Fruit fly (Drosophila melanogaster) whole organism, embryonic: ENCODE measurements around the gene CG32452.

Experiments
- Blimp-1 ChIP-seq: fragments of 200-800 bp; sonication (Bioruptor generic); optimal IDR thresholded peaks from 3 replicates; lab custom pipeline; 2018; ENCODE audit warnings: missing biosample characterization, missing genetic modification characterization, mild to moderate bottlenecking, moderate library complexity, missing genetic modification reagents
- Bteb2 ChIP-seq: fragments of 200-800 bp; sonication (Bioruptor generic); optimal IDR thresholded peaks from 2 replicates; lab custom pipeline; 2016; ENCODE audit warnings: missing biosample characterization, missing genetic modification characterization
- CG10209 ChIP-seq: fragments of 200-800 bp; sonication (Bioruptor generic); optimal IDR thresholded peaks from 3 replicates; lab custom pipeline; 2017; ENCODE audit warnings: missing biosample characterization, mild to moderate bottlenecking, missing genetic modification characterization, missing genetic modification reagents
- CG10274 ChIP-seq: fragments of 200-800 bp; sonication (Bioruptor generic); optimal IDR thresholded peaks from 3 replicates; lab custom pipeline; 2017; ENCODE audit warnings: missing biosample characterization, mild to moderate bottlenecking, missing genetic modification characterization
- CG11695 ChIP-seq: fragments of 200-800 bp; sonication (Bioruptor generic); IDR thresholded peaks from 3 replicates; pipeline ENCODE4 v1.3.6; 2022; ENCODE audit warnings: missing biosample characterization, missing genetic modification characterization
- CG12104 ChIP-seq: fragments of 200-800 bp; sonication (Bioruptor generic); optimal IDR thresholded peaks from 3 replicates; lab custom pipeline; 2016; ENCODE audit warnings: missing biosample characterization, missing genetic modification characterization
- CG12942 ChIP-seq: fragments of 200-800 bp; sonication (Bioruptor generic); optimal IDR thresholded peaks from 3 replicates; lab custom pipeline; 2016; ENCODE audit warnings: missing biosample characterization, missing genetic modification characterization
- CG15073 ChIP-seq: fragments of 200-800 bp; sonication (Bioruptor generic); optimal IDR thresholded peaks from 2 replicates; lab custom pipeline; 2016; ENCODE audit warnings: missing biosample characterization, missing genetic modification characterization
- CG15601 ChIP-seq: fragments of 200-800 bp; sonication (Bioruptor generic); optimal IDR thresholded peaks from 3 replicates; lab custom pipeline; 2019; ENCODE audit warnings: missing biosample characterization, mild to moderate bottlenecking, missing genetic modification characterization, moderate library complexity
- CG30020 ChIP-seq: fragments of 200-800 bp; optimal IDR thresholded peaks from 2 replicates; lab custom pipeline; 2019; ENCODE audit warnings: missing biosample characterization, mild to moderate bottlenecking, missing genetic modification characterization, moderate library complexity
- CG30431 ChIP-seq: fragments of 200-800 bp; sonication (Bioruptor generic); optimal IDR thresholded peaks from 2 replicates; lab custom pipeline; 2017; ENCODE audit warnings: missing biosample characterization, missing genetic modification characterization
- CG32767 ChIP-seq: fragments of 200-800 bp; sonication (Bioruptor generic); IDR thresholded peaks from 2 replicates; pipeline ENCODE4 v1.3.6; 2022; ENCODE audit warnings: missing biosample characterization, missing genetic modification characterization
- CG43689 ChIP-seq: fragments of 200-800 bp; sonication (Bioruptor generic); IDR thresholded peaks from 2 replicates; pipeline ENCODE4 v1.3.6; 2022; ENCODE audit warnings: missing biosample characterization, missing genetic modification characterization
- CG4617 ChIP-seq: fragments of 200-800 bp; sonication (Bioruptor generic); optimal IDR thresholded peaks from 3 replicates; lab custom pipeline; 2016; ENCODE audit warnings: missing biosample characterization, missing genetic modification characterization, borderline replicate concordance
- CG5245 ChIP-seq: fragments of 200-800 bp; sonication (Bioruptor generic); optimal IDR thresholded peaks from 3 replicates; lab custom pipeline; 2016; ENCODE audit warnings: missing biosample characterization, missing genetic modification characterization
- CG6254 ChIP-seq: fragments of 200-800 bp; sonication (Bioruptor generic); optimal IDR thresholded peaks from 3 replicates; lab custom pipeline; 2017; ENCODE audit warnings: mild to moderate bottlenecking, missing biosample characterization, missing genetic modification reagents, missing genetic modification characterization
- CG7839 ChIP-seq: fragments of 200-800 bp; sonication (Bioruptor generic); optimal IDR thresholded peaks from 3 replicates; lab custom pipeline; 2018; ENCODE audit warnings: missing biosample characterization, mild to moderate bottlenecking, missing genetic modification characterization, moderate library complexity
- CG7928 ChIP-seq: fragments of 200-800 bp; sonication (Bioruptor generic); optimal IDR thresholded peaks from 2 replicates; lab custom pipeline; 2017; ENCODE audit warnings: missing biosample characterization, mild to moderate bottlenecking, missing genetic modification characterization
- CG8924 ChIP-seq: fragments of 200-800 bp; optimal IDR thresholded peaks from 3 replicates; lab custom pipeline; 2019; ENCODE audit warnings: missing biosample characterization, mild to moderate bottlenecking, missing genetic modification characterization, moderate library complexity
- CG8944 ChIP-seq: fragments of 200-800 bp; sonication (Bioruptor generic); optimal IDR thresholded peaks from 3 replicates; lab custom pipeline; 2016; ENCODE audit warnings: missing biosample characterization, missing genetic modification characterization
- D19B ChIP-seq: fragments of 200-800 bp; sonication (Bioruptor generic); optimal IDR thresholded peaks from 2 replicates; lab custom pipeline; 2017; ENCODE audit warnings: missing biosample characterization, mild to moderate bottlenecking, missing genetic modification characterization
- Dbx ChIP-seq: fragments of 200-800 bp; sonication (Bioruptor generic); IDR thresholded peaks from 3 replicates; pipeline ENCODE4 v1.3.6; 2022; ENCODE audit warnings: missing biosample characterization, missing genetic modification characterization
- Gsc ChIP-seq: fragments of 200-800 bp; sonication (Bioruptor generic); IDR thresholded peaks from 2 replicates; pipeline ENCODE4 v1.3.6; 2022; ENCODE audit warnings: missing biosample characterization, missing genetic modification characterization
- H15 ChIP-seq: fragments of 200-800 bp; sonication (Bioruptor generic); IDR thresholded peaks from 3 replicates; pipeline ENCODE4 v1.3.6; 2022; ENCODE audit warnings: missing biosample characterization, missing genetic modification characterization
- MESR4 ChIP-seq: fragments of 200-800 bp; sonication (Bioruptor generic); optimal IDR thresholded peaks from 2 replicates; lab custom pipeline; 2018; ENCODE audit warnings: missing biosample characterization, mild to moderate bottlenecking, missing genetic modification characterization, moderate library complexity
- Mad ChIP-seq: fragments of 200-800 bp; sonication (Bioruptor generic); optimal IDR thresholded peaks from 2 replicates; lab custom pipeline; 2016; ENCODE audit warnings: missing biosample characterization, missing genetic modification characterization
- Oli ChIP-seq: fragments of 200-800 bp; sonication (Bioruptor generic); optimal IDR thresholded peaks from 2 replicates; lab custom pipeline; 2018; ENCODE audit warnings: missing biosample characterization, mild to moderate bottlenecking, missing genetic modification characterization, moderate library complexity
- Rx ChIP-seq: fragments of 200-800 bp; sonication (Bioruptor generic); IDR thresholded peaks from 2 replicates; pipeline ENCODE4 v1.3.6; 2022; ENCODE audit warnings: missing biosample characterization, missing genetic modification characterization
- Sry-δ ChIP-seq: fragments of 200-800 bp; sonication (Bioruptor generic); optimal IDR thresholded peaks from 2 replicates; lab custom pipeline; 2016; ENCODE audit warnings: missing biosample characterization, missing genetic modification characterization
- abd-A ChIP-seq: fragments of 200-800 bp; sonication (Bioruptor generic); optimal IDR thresholded peaks from 3 replicates; lab custom pipeline; 2019; ENCODE audit warnings: missing biosample characterization, mild to moderate bottlenecking, missing genetic modification characterization, moderate library complexity
- az2 ChIP-seq: fragments of 200-800 bp; sonication (Bioruptor generic); optimal IDR thresholded peaks from 3 replicates; lab custom pipeline; 2016; ENCODE audit warnings: missing biosample characterization, missing genetic modification characterization
- chm ChIP-seq: fragments of 200-800 bp; sonication (Bioruptor generic); IDR thresholded peaks from 2 replicates; pipeline ENCODE4 v1.3.6; 2022; ENCODE audit warnings: missing biosample characterization, missing genetic modification characterization
- dimm ChIP-seq: fragments of 200-800 bp; sonication (Bioruptor generic); IDR thresholded peaks from 2 replicates; pipeline ENCODE4 v1.3.6; 2022; ENCODE audit warnings: missing biosample characterization, missing genetic modification characterization
- ems ChIP-seq: fragments of 200-800 bp; sonication (Bioruptor generic); optimal IDR thresholded peaks from 3 replicates; lab custom pipeline; 2016; ENCODE audit warnings: missing biosample characterization, missing genetic modification characterization
- hkb ChIP-seq, 2 experiments: fragments of 200-800 bp in 1 of 2; fragments of >200 bp in 1 of 2; sonication (Bioruptor generic) in 1 of 2; IDR thresholded peaks in 1 of 2; optimal IDR thresholded peaks in 1 of 2; 2 replicates each; pipeline versions ENCODE4 v1.3.6 to Lab custom; 2017 to 2022; ENCODE audit warnings: missing biosample characterization in 1 of 2, missing genetic modification characterization in 1 of 2
- kah ChIP-seq: fragments of 200-800 bp; sonication (Bioruptor generic); optimal IDR thresholded peaks from 2 replicates; lab custom pipeline; 2018; ENCODE audit warnings: missing biosample characterization, mild to moderate bottlenecking, missing genetic modification characterization
- lov ChIP-seq, 2 experiments: fragments of 200-800 bp in 1 of 2; fragments of >200 bp in 1 of 2; sonication (Bioruptor generic) in 1 of 2; IDR thresholded peaks in 1 of 2; optimal IDR thresholded peaks in 1 of 2; 2 replicates in 1 of 2; 3 replicates in 1 of 2; pipeline versions ENCODE4 v1.3.6 to Lab custom; 2017 to 2022; ENCODE audit warnings: missing biosample characterization in 1 of 2, missing genetic modification characterization in 1 of 2
- org-1 ChIP-seq: fragments of 200-800 bp; sonication (Bioruptor generic); optimal IDR thresholded peaks from 2 replicates; lab custom pipeline; 2017; ENCODE audit warnings: missing biosample characterization, missing genetic modification characterization
- pan ChIP-seq, 4 experiments: fragments of >200 bp in 3 of 4; fragments of 200-800 bp in 1 of 4; sonication (Bioruptor generic) in 1 of 4; optimal IDR thresholded peaks in 3 of 4; IDR thresholded peaks in 1 of 4; 2 replicates each; pipeline versions ENCODE4 v1.3.6 to Lab custom; 2017 to 2022; ENCODE audit warnings: missing biosample characterization in 2 of 4, missing genetic modification characterization in 2 of 4, mixed read lengths in 1 of 4
- pzg ChIP-seq: fragments of 200-800 bp; sonication (Bioruptor generic); optimal IDR thresholded peaks from 3 replicates; lab custom pipeline; 2018; ENCODE audit warnings: missing biosample characterization, mild to moderate bottlenecking, missing genetic modification characterization, moderate library complexity
- ranshi ChIP-seq: fragments of 200-800 bp; sonication (Bioruptor generic); IDR thresholded peaks from 2 replicates; pipeline ENCODE4 v1.3.6; 2022; ENCODE audit warnings: missing biosample characterization, missing genetic modification characterization
- sc ChIP-seq, 3 experiments: fragments of >200 bp in 2 of 3; fragments of 200-800 bp in 1 of 3; sonication (Bioruptor generic) in 1 of 3; optimal IDR thresholded peaks; 2 replicates in 2 of 3; 3 replicates in 1 of 3; lab custom pipeline; 2017; ENCODE audit warnings: mild to moderate bottlenecking in 1 of 3, missing biosample characterization in 1 of 3, missing genetic modification characterization in 1 of 3, missing genetic modification reagents in 1 of 3
- sd ChIP-seq: fragments of 200-800 bp; sonication (Bioruptor generic); optimal IDR thresholded peaks from 3 replicates; lab custom pipeline; 2018; ENCODE audit warnings: missing biosample characterization, mild to moderate bottlenecking, missing genetic modification characterization, moderate library complexity
- stc ChIP-seq: fragments of 200-800 bp; sonication (Bioruptor generic); IDR thresholded peaks from 2 replicates; pipeline ENCODE4 v1.3.6; 2022; ENCODE audit warnings: missing biosample characterization, missing genetic modification characterization
- trh ChIP-seq: fragments of 200-800 bp; sonication (Bioruptor generic); optimal IDR thresholded peaks from 2 replicates; lab custom pipeline; 2016; ENCODE audit warnings: missing biosample characterization, missing genetic modification characterization
- ttk ChIP-seq: fragments of 200-800 bp; sonication (Bioruptor generic); IDR thresholded peaks from 2 replicates; pipeline ENCODE4 v2.1.2; 2022; ENCODE audit warnings: missing biosample characterization, missing genetic modification characterization
- zfh2 ChIP-seq: fragments of 200-800 bp; sonication (Bioruptor generic); optimal IDR thresholded peaks from 2 replicates; lab custom pipeline; 2016; ENCODE audit warnings: missing biosample characterization, missing genetic modification characterization

Gene CG32452

DNA sequence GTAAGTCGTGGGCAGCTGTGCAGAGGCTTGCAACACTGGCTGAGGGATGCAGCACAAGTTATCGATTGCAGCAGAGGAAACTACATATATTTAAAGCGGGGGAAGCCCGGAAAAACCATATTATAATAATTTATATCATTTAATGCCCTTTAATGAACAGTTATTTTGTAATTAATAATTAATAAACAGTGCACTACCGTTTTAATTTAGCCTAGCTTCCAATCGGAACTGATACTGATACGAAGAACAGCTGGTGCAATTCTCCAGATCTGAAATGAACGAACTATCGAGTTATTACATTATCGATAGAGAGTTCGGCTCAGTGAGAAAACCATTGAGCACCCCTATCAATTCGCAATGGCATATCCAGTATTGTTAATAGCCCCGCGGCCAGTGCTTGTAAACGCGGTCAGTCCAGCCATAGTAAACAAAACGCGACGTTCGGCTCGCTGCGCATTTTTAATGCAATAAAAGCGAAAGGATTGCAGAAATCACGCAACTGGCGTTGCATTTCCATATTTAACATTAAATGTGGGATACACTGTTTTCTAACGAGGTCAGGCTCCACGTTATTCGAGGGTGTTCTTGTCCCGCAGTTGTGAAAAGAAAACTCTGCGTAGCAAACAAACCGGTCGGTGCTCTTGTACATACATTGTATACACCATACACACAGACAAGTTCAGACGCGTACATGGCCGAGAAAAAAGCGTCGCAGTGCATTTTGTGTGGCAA lies 24.0 kb downstream of the CG32452 start, which contains the start of gene CG7369 (continued):
- peak; percentile 75 for TF ChIP-seq CG7839 (tag; lab: Kevin White, UChicago)
- peak; percentile 25 for TF ChIP-seq org-1 (GFP tag; lab: Kevin White, UChicago)
- peak; percentile 88 for TF ChIP-seq Blimp-1 (GFP tag; lab: Kevin White, UChicago)
- TF ChIP-seq sd: peak; percentile 61
- TF ChIP-seq ems: peak; percentile 57
- peak; percentile 84 for TF ChIP-seq chm
- TF ChIP-seq Dbx (GFP tag; lab: Robert Waterston, UW): peak; percentile 89
- TF ChIP-seq CG30431 (GFP tag; lab: Kevin White, UChicago): peak; percentile 67
- peak; percentile 71 for TF ChIP-seq CG15601 (tag; lab: Kevin White, UChicago)
- TF ChIP-seq trh (GFP tag; lab: Kevin White, UChicago): peak; percentile 67
- peak; percentile 82 for TF ChIP-seq az2 (GFP tag; lab: Kevin White, UChicago)
- TF ChIP-seq sc (optimal IDR thresholded peaks at IDR 0.05; lab: Kevin White, UChicago): no peak
- TF ChIP-seq sc (GFP tag; optimal IDR thresholded peaks at IDR 0.05; lab: Kevin White, UChicago): peak; percentile 76
- peak; percentile 62 for TF ChIP-seq CG8944 (GFP tag; lab: Kevin White, UChicago)
- TF ChIP-seq CG8924: peak; percentile 86
- TF ChIP-seq CG11695 (GFP tag; lab: Robert Waterston, UW): peak; percentile 75
- TF ChIP-seq CG10209 (GFP tag; lab: Kevin White, UChicago): peak; percentile 86
- no peak for TF ChIP-seq kah (GFP tag; lab: Kevin White, UChicago)
- TF ChIP-seq ttk (GFP tag; lab: Robert Waterston, UW): peak; percentile 60; the same call in 1 of the 2 replicates
- TF ChIP-seq CG12104: peak; percentile 87
- peak; percentile 74; the same call in 2 of the 3 replicates for TF ChIP-seq H15 (GFP tag; lab: Robert Waterston, UW)
- peak; percentile 81 for TF ChIP-seq CG12942
- TF ChIP-seq stc (GFP tag; lab: Robert Waterston, UW): no peak; the same call in 1 of the 2 replicates
- TF ChIP-seq zfh2: peak; percentile 89
- TF ChIP-seq CG5245 (GFP tag; lab: Kevin White, UChicago): peak; percentile 78
- TF ChIP-seq Mad (GFP tag; lab: Kevin White, UChicago): peak; percentile 80
- TF ChIP-seq CG32767 (GFP tag; lab: Robert Waterston, UW): peak; percentile 59
- 0 out of 2 replicates have a peak, but pooled peaks have one; percentile 32 for TF ChIP-seq Gsc (GFP tag; lab: Robert Waterston, UW)
- TF ChIP-seq pan (optimal IDR thresholded peaks at IDR 0.05; lab: Kevin White, UChicago): no peak
- peak in 1 of 2 experiments; percentile 74 for TF ChIP-seq pan (GFP tag; optimal IDR thresholded peaks at IDR 0.05 in 1 of 2, IDR thresholded peaks at IDR 0.05 in 1 of 2)
- TF ChIP-seq hkb (optimal IDR thresholded peaks at IDR 0.05; lab: Kevin White, UChicago): peak; percentile 72
- TF ChIP-seq hkb (GFP tag; IDR thresholded peaks at IDR 0.05; lab: Robert Waterston, UW): peak; percentile 68
- peak; percentile 67 for TF ChIP-seq Sry-δ
- TF ChIP-seq CG4617 (GFP tag; lab: Kevin White, UChicago): peak; percentile 62
- TF ChIP-seq dimm (GFP tag; lab: Robert Waterston, UW): peak; percentile 1; the same call in 1 of the 2 replicates
- peak; percentile 45 for TF ChIP-seq CG6254 (GFP tag; lab: Kevin White, UChicago)
- TF ChIP-seq CG43689 (GFP tag; lab: Robert Waterston, UW): no peak
- TF ChIP-seq lov (optimal IDR thresholded peaks at IDR 0.05; lab: Kevin White, UChicago): no peak
- TF ChIP-seq lov (GFP tag; IDR thresholded peaks at IDR 0.05; lab: Robert Waterston, UW): no peak
- no peak for TF ChIP-seq CG15073 (GFP tag; lab: Kevin White, UChicago)
- peak; percentile 68; the same call in 1 of the 2 replicates for TF ChIP-seq ranshi (GFP tag; lab: Robert Waterston, UW)
- peak; percentile 76 for TF ChIP-seq pzg (GFP tag; lab: Kevin White, UChicago)
- peak; percentile 27 for TF ChIP-seq MESR4
- TF ChIP-seq Rx (GFP tag; lab: Robert Waterston, UW): peak; percentile 62
- peak; percentile 73 for TF ChIP-seq Bteb2 (GFP tag; lab: Kevin White, UChicago)
- peak; percentile 86 for TF ChIP-seq CG30020 (tag; lab: Kevin White, UChicago)
- peak; percentile 70 for TF ChIP-seq D19B (GFP tag; lab: Kevin White, UChicago)
- TF ChIP-seq Oli (tag; lab: Kevin White, UChicago): peak; percentile 66
- TF ChIP-seq abd-A: no peak
- peak; percentile 95 for TF ChIP-seq CG7928
- peak; percentile 62 for TF ChIP-seq CG10274 (GFP tag; lab: Kevin White, UChicago)
